Fruit fly (Drosophila melanogaster): ENCODE results near the gene TfIIEalpha.

DNA sequence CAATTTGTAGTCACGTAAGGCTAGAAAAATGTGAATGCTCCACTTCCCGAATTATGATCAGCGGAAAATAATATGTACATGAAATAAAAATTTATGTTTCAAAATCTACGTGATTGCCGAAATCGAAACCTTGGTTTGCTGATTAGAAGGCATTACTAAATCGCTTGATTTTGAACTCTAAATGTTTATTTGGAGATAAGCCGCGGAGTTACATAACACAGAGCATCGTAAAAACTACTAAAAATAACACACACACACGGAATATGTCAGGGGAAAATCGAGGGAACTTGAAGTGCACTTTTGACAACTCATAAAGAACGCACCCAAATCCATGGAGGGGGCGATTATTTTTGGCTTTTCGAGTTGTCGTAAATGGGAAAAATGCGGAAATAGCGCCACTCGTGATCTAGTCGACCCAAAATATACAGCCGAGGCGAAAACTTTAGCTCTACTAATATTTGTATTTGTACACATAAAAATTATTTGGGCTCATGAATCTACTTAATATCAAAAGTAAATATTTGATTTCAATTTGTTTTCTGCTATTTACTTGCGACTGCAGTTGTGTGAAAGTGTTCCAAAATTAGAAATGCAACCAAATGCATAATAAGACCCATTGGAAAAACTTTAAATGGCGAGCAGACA, 23.2 kb downstream of the TfIIEalpha start:
- no peak for TF ChIP-seq da (GFP tag; optimal IDR thresholded peaks at IDR 0.05)
- no peak for TF ChIP-seq Hmr (GFP tag; optimal IDR thresholded peaks at IDR 0.05)
- TF ChIP-seq chinmo (GFP tag; IDR thresholded peaks at IDR 0.05; ENCODE audit: partially characterized antibody): no peak
- no peak for TF ChIP-seq wor (GFP tag; IDR thresholded peaks at IDR 0.05)
- TF ChIP-seq Antp (GFP tag; optimal IDR thresholded peaks at IDR 0.05): no peak
- no peak for TF ChIP-seq tio (GFP tag; optimal IDR thresholded peaks at IDR 0.05)
- no peak for TF ChIP-seq hkb (optimal IDR thresholded peaks at IDR 0.05)
- TF ChIP-seq hkb (GFP tag; IDR thresholded peaks at IDR 0.05): no peak

Measured in whole organism, embryonic.